Worm (Caenorhabditis elegans): ENCODE data around the gene Y26E6A.3.

ce11 chrX:13918143-13918542, 8.4 kb upstream of the Y26E6A.3 start:
- TF ChIP-seq nhr-12 (tag; optimal IDR thresholded peaks at IDR 0.05) (no peak), snpc-4 (tag; optimal IDR thresholded peaks at IDR 0.05) (no peak), mep-1 (tag; optimal IDR thresholded peaks at IDR 0.05) (no peak), pha-4 (tag; optimal IDR thresholded peaks at IDR 0.05) (no peak), elt-1 (tag; optimal IDR thresholded peaks at IDR 0.05; ENCODE audit: borderline replicate concordance, insufficient read depth) (no peak), unc-39 (tag; optimal IDR thresholded peaks at IDR 0.05) (no peak), unc-62 (GFP tag; optimal IDR thresholded peaks at IDR 0.05) (no peak), nhr-76 (tag; optimal IDR thresholded peaks at IDR 0.05) (no peak), zip-8 (tag; optimal IDR thresholded peaks at IDR 0.05) (no peak), mab-5 (tag; optimal IDR thresholded peaks at IDR 0.05) (no peak), ztf-11 (tag; optimal IDR thresholded peaks at IDR 0.05) (no peak)
